Fruit fly (Drosophila melanogaster): ENCODE measurements around the gene pll.
A peak's percentile ranks its signal among the peaks of the same experiment; 100 is the strongest.

DNA sequence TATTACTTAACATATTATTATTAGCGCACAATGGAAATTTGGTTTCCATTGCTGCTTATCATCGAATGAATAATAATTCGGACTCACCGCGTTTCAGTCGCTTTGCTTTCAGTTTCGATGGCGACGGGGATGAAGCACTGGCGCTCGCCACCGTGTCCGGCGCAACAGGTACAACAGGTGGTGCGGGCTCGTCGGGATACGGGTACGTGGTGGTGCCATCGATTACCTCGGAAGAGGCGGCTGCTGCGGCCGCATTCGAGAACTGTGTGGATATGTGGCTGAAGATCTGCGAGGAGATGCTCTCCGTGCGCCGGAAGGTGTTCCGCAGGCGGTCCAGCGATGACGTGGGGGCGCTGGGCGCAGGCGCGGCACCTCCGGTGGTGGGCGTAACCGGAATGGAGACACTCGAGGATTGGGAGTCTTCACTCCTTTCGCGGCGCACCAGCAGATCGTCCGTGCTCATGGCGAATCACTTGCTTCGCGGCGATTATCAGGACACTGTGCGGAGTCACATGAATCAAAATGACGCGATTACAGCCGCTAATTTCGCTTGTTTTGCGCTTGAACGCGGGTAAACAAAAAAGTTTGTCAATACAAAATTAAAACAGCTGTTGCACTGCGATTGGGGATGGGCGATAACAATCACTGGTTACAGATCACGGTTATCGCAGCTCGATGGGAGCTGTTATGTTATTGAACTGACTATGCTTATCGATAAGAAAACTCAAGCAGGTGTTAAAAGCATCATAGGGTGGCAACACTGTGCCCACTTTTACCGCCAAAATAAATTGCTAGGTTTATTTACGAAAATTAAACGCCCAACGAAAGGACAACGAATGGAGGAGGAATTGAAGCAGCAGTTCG lies 14.3 kb downstream of the pll start, which contains the start of the genes CG31064 and PolA2:
- TF ChIP-seq HmgZ (tag; optimal IDR thresholded peaks at IDR 0.05) (peak; percentile 71), ken (GFP tag; IDR thresholded peaks at IDR 0.05) (no peak), fu2 (GFP tag; optimal IDR thresholded peaks at IDR 0.05) (no peak), Dref (GFP tag; IDR thresholded peaks at IDR 0.05) (peak; percentile 98), Dip2 (GFP tag; IDR thresholded peaks at IDR 0.05) (no peak), dpn (GFP tag; optimal IDR thresholded peaks at IDR 0.05) (no peak), MBD-R2 (GFP tag; IDR thresholded peaks at IDR 0.05) (peak; percentile 96), hkb (optimal IDR thresholded peaks at IDR 0.05) (no peak), hkb (GFP tag; IDR thresholded peaks at IDR 0.05) (no peak)

Measured in whole organism, embryonic.